Fruit fly (Drosophila melanogaster) whole organism, prepupa: ENCODE results near the gene GstD1.

Experiments used
- CG10631 ChIP-seq: fragments of 200-800 bp; sonication (Bioruptor generic); optimal IDR thresholded peaks from 2 replicates; lab custom pipeline; 2016; ENCODE audit warnings: missing biosample characterization, missing genetic modification characterization
- CG11902 ChIP-seq: fragments of 200-800 bp; sonication (Bioruptor generic); optimal IDR thresholded peaks from 3 replicates; lab custom pipeline; 2016; ENCODE audit warnings: missing biosample characterization, missing genetic modification characterization
- CG1621 ChIP-seq: fragments of 200-800 bp; sonication (Bioruptor generic); optimal IDR thresholded peaks from 3 replicates; lab custom pipeline; 2018; ENCODE audit warnings: missing biosample characterization, mild to moderate bottlenecking, missing genetic modification characterization
- CG32006 ChIP-seq: fragments of 200-800 bp; sonication (Bioruptor generic); optimal IDR thresholded peaks from 3 replicates; lab custom pipeline; 2017; ENCODE audit warnings: missing biosample characterization, mild to moderate bottlenecking, missing genetic modification characterization
- CG6163 ChIP-seq: fragments of 200-800 bp; sonication (Bioruptor generic); IDR thresholded peaks from 3 replicates; pipeline ENCODE4 v1.3.6; 2022; ENCODE audit warnings: missing biosample characterization, missing genetic modification characterization
- CG6808 ChIP-seq: fragments of 200-800 bp; sonication (Bioruptor generic); optimal IDR thresholded peaks from 3 replicates; lab custom pipeline; 2017; ENCODE audit warnings: missing biosample characterization, missing genetic modification characterization, mild to moderate bottlenecking, moderate library complexity, missing genetic modification reagents
- CG6854 ChIP-seq: fragments of 200-800 bp; sonication (Bioruptor generic); optimal IDR thresholded peaks from 2 replicates; lab custom pipeline; 2017; ENCODE audit warnings: missing biosample characterization, mild to moderate bottlenecking, missing genetic modification characterization
- CG7368 ChIP-seq: fragments of 200-800 bp; sonication (Bioruptor generic); optimal IDR thresholded peaks from 3 replicates; lab custom pipeline; 2016; ENCODE audit warnings: missing biosample characterization, missing genetic modification characterization
- CG8119 ChIP-seq: fragments of 200-800 bp; sonication (Bioruptor generic); IDR thresholded peaks from 3 replicates; pipeline ENCODE4 v1.3.6; 2022; ENCODE audit warnings: missing biosample characterization, missing genetic modification characterization
- CG8319 ChIP-seq: fragments of 200-800 bp; sonication (Bioruptor generic); optimal IDR thresholded peaks from 3 replicates; lab custom pipeline; 2016; ENCODE audit warnings: missing biosample characterization, missing genetic modification characterization
- CG9139 ChIP-seq: fragments of 200-800 bp; sonication (Bioruptor generic); optimal IDR thresholded peaks from 3 replicates; lab custom pipeline; 2017; ENCODE audit warnings: missing biosample characterization, mild to moderate bottlenecking, missing genetic modification characterization
- Eip78C ChIP-seq: fragments of 200-800 bp; sonication (Bioruptor generic); peaks from one replicate; lab custom pipeline; 2016; ENCODE audit warnings: missing biosample characterization, missing genetic modification characterization
- Eip93F ChIP-seq: fragments of 200-800 bp; sonication (Bioruptor generic); optimal IDR thresholded peaks from 2 replicates; lab custom pipeline; 2016; ENCODE audit warnings: missing biosample characterization, mild to moderate bottlenecking, missing genetic modification characterization
- Hr4 ChIP-seq: fragments of 200-800 bp; sonication (Bioruptor generic); optimal IDR thresholded peaks from 3 replicates; lab custom pipeline; 2016; ENCODE audit warnings: missing biosample characterization, missing genetic modification characterization
- Lpt ChIP-seq: fragments of 200-800 bp; sonication (Bioruptor generic); optimal IDR thresholded peaks from 3 replicates; lab custom pipeline; 2016; ENCODE audit warnings: missing biosample characterization, missing genetic modification characterization
- OdsH ChIP-seq: fragments of 200-800 bp; sonication (Bioruptor generic); optimal IDR thresholded peaks from 3 replicates; lab custom pipeline; 2016; ENCODE audit warnings: missing biosample characterization, missing genetic modification characterization
- Sox102F ChIP-seq: fragments of 200-800 bp; sonication (Bioruptor generic); optimal IDR thresholded peaks from 2 replicates; lab custom pipeline; 2016; ENCODE audit warnings: missing biosample characterization, mild to moderate bottlenecking, missing genetic modification characterization
- achi ChIP-seq: fragments of 200-800 bp; sonication (Bioruptor generic); optimal IDR thresholded peaks from 3 replicates; lab custom pipeline; 2016; ENCODE audit warnings: missing biosample characterization, missing genetic modification characterization
- dsx ChIP-seq: fragments of 200-800 bp; optimal IDR thresholded peaks from 3 replicates; lab custom pipeline; 2019; ENCODE audit warnings: missing biosample characterization, mild to moderate bottlenecking, missing genetic modification characterization, moderate library complexity; ENCODE audit not compliant: poor library complexity, severe bottlenecking
- fkh ChIP-seq: fragments of 200-800 bp; sonication (Bioruptor generic); optimal IDR thresholded peaks from 3 replicates; lab custom pipeline; 2017; ENCODE audit warnings: missing biosample characterization, mild to moderate bottlenecking, missing genetic modification characterization, moderate library complexity
- lz ChIP-seq: fragments of 200-800 bp; sonication (Bioruptor generic); optimal IDR thresholded peaks from 3 replicates; lab custom pipeline; 2016; ENCODE audit warnings: missing biosample characterization, missing genetic modification characterization
- net ChIP-seq: fragments of 200-800 bp; sonication (Bioruptor generic); optimal IDR thresholded peaks from 3 replicates; lab custom pipeline; 2016; ENCODE audit warnings: missing biosample characterization, missing genetic modification characterization
- pdm3 ChIP-seq: fragments of 200-800 bp; sonication (Bioruptor generic); optimal IDR thresholded peaks from 3 replicates; lab custom pipeline; 2016; ENCODE audit warnings: missing biosample characterization, missing genetic modification characterization
- salr ChIP-seq, 2 experiments: fragments of 200-800 bp; sonication (Bioruptor generic); optimal IDR thresholded peaks; 3 replicates each; lab custom pipeline; 2016 to 2018; ENCODE audit warnings: missing biosample characterization in 2 of 2, missing genetic modification characterization in 2 of 2, mild to moderate bottlenecking in 1 of 2
- ss ChIP-seq, 2 experiments: fragments of 200-800 bp; sonication (Bioruptor generic); optimal IDR thresholded peaks; 2 replicates in 1 of 2; 3 replicates in 1 of 2; lab custom pipeline; 2017 to 2018; ENCODE audit warnings: mild to moderate bottlenecking in 2 of 2, missing biosample characterization in 2 of 2, missing genetic modification characterization in 2 of 2, moderate library complexity in 1 of 2
- svp ChIP-seq: fragments of 200-800 bp; sonication (Bioruptor generic); peaks from one replicate; lab custom pipeline; 2016; ENCODE audit warnings: missing biosample characterization, missing genetic modification characterization
- vri ChIP-seq: fragments of 200-800 bp; sonication (Bioruptor generic); optimal IDR thresholded peaks from 3 replicates; lab custom pipeline; 2016; ENCODE audit warnings: missing biosample characterization, mild to moderate bottlenecking, missing genetic modification characterization

Gene GstD1

dm6 chr3R:12370643-12370995 is 1.6 kb upstream of the GstD1 start:
- TF ChIP-seq CG8119, result 0 out of 3 replicates have a peak, but pooled peaks have one; percentile 34
- no peak for TF ChIP-seq salr (GFP tag; optimal IDR thresholded peaks at IDR 0.05; lab: Kevin White, UChicago)
- TF ChIP-seq svp (GFP tag; lab: Kevin White, UChicago), result peak; percentile 58
- no peak for TF ChIP-seq CG7368
- peak; percentile 11 to 27 for TF ChIP-seq ss (GFP tag; optimal IDR thresholded peaks at IDR 0.05; lab: Kevin White, UChicago)
- no peak for TF ChIP-seq Sox102F
- peak; percentile 67 for TF ChIP-seq Eip78C (GFP tag; lab: Kevin White, UChicago)
- peak; percentile 22 for TF ChIP-seq dsx (GFP tag; lab: Kevin White, UChicago)
- 0 out of 3 replicates have a peak, but pooled peaks have one; percentile 44 for TF ChIP-seq CG6163 (GFP tag; lab: Robert Waterston, UW)
- TF ChIP-seq, all 60 proteins: peak for 6

- TF ChIP-seq CG8319 (GFP tag; lab: Kevin White, UChicago), result no peak
- peak; percentile 57 for TF ChIP-seq svp (GFP tag; lab: Kevin White, UChicago)
- no peak for TF ChIP-seq OdsH (GFP tag; lab: Kevin White, UChicago)
- TF ChIP-seq CG6808, result no peak
- peak; percentile 59 for TF ChIP-seq fkh (GFP tag; lab: Kevin White, UChicago)
- peak; percentile 28 for TF ChIP-seq CG10631 (GFP tag; lab: Kevin White, UChicago)
- TF ChIP-seq CG6854 (GFP tag; lab: Kevin White, UChicago), result peak; percentile 10
These were observed 950 bp upstream of the GstD1 start for dm6 chr3R:12369793-12370642.

- TF ChIP-seq Eip78C (GFP tag; lab: Kevin White, UChicago) (peak; percentile 41), achi (GFP tag; lab: Kevin White, UChicago) (no peak)
These were observed 1.6 kb downstream of the GstD1 start, which contains the start of gene GstD9 for dm6 chr3R:12367464-12367863. Gene GstD9, minus strand, starts transcription at chr3R:12367564.

- no peak for TF ChIP-seq CG6808
- TF ChIP-seq Eip78C (GFP tag; lab: Kevin White, UChicago), result no peak
- no peak for TF ChIP-seq pdm3
- TF ChIP-seq CG11902 (GFP tag; lab: Kevin White, UChicago), result no peak
- no peak for TF ChIP-seq CG1621 (tag; lab: Kevin White, UChicago)
- TF ChIP-seq net (GFP tag; lab: Kevin White, UChicago), result no peak
- TF ChIP-seq lz (GFP tag; lab: Kevin White, UChicago), result no peak
- peak; percentile 8 for TF ChIP-seq vri (GFP tag; lab: Kevin White, UChicago)
- peak; percentile 3 for TF ChIP-seq Eip93F (GFP tag; lab: Kevin White, UChicago)
- TF ChIP-seq dsx (GFP tag; lab: Kevin White, UChicago), result no peak
- no peak for TF ChIP-seq CG32006 (GFP tag; lab: Kevin White, UChicago)
- no peak for TF ChIP-seq CG10631 (GFP tag; lab: Kevin White, UChicago)
- no peak for TF ChIP-seq OdsH (GFP tag; lab: Kevin White, UChicago)
- TF ChIP-seq fkh (GFP tag; lab: Kevin White, UChicago), result peak; percentile 31
- no peak for TF ChIP-seq CG9139 (GFP tag; lab: Kevin White, UChicago)
These were observed 3.2 kb downstream of the GstD1 start for dm6 chr3R:12365887-12366286.

- peak; percentile 90 for TF ChIP-seq svp (GFP tag; lab: Kevin White, UChicago)
- peak; percentile 75 for TF ChIP-seq vri (GFP tag; lab: Kevin White, UChicago)
- no peak for TF ChIP-seq CG8119
- TF ChIP-seq Hr4, result no peak
- TF ChIP-seq Lpt (GFP tag; lab: Kevin White, UChicago), result no peak
- no peak for TF ChIP-seq CG9139 (GFP tag; lab: Kevin White, UChicago)
- no peak for TF ChIP-seq ss (GFP tag; optimal IDR thresholded peaks at IDR 0.05; lab: Kevin White, UChicago)
These were observed 3.7 kb downstream of the GstD1 start, which contains the start of gene GstD10 for dm6 chr3R:12365264-12365840. Gene GstD10, minus strand, starts transcription at chr3R:12365735.
